Fruit fly (Drosophila melanogaster): Measurements from ENCODE around the gene CG13926.

DNA sequence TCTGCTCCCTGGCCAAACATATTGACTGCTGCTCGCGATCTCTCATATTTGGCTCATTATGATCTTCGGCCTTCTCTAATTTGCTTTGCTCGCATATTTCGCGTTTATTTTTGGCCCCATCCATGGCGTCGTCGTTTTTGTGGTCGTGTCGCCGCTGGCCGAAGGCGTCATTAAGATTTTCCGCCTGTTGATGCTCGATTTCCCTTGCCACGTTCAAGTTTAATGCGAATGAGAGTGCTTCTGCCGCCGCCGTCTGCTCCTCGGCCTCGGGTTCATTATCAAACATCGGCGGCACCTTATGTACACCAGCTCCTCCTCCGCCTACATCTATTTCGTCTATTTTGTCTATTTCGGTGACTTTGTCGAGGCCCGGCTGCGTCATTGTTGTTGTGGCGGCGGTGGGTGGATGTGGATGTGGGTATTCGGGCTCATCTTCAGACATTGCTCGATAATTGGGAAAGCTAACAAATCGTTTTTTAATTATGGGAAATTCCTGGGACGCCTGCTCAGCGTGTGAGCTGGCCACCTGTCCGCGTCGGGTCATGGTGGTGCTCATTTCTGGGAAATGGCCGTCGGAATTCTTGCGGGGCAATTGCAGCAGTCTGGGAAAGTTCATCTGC is 3.4 kb downstream of the CG13926 start:
- no peak for TF ChIP-seq CG15336 (GFP tag; IDR thresholded peaks at IDR 0.05)
- no peak for TF ChIP-seq Hr39 (GFP tag; optimal IDR thresholded peaks at IDR 0.05)
- TF ChIP-seq vri (GFP tag; optimal IDR thresholded peaks at IDR 0.05): no peak
